Worm (Caenorhabditis elegans): Measurements from ENCODE around the gene F09C8.1.

- no peak for TF ChIP-seq elt-2 (tag; optimal IDR thresholded peaks at IDR 0.05)
- no peak for TF ChIP-seq mdl-1 (tag; optimal IDR thresholded peaks at IDR 0.05)
- TF ChIP-seq jun-1 (tag; optimal IDR thresholded peaks at IDR 0.05) = no peak
- no peak for TF ChIP-seq nhr-76 (tag; optimal IDR thresholded peaks at IDR 0.05)
- TF ChIP-seq fos-1 (tag; optimal IDR thresholded peaks at IDR 0.05) = no peak
- TF ChIP-seq nhr-12 (tag; optimal IDR thresholded peaks at IDR 0.05) = no peak
- no peak for TF ChIP-seq nfya-1 (tag; optimal IDR thresholded peaks at IDR 0.05; ENCODE audit: insufficient read depth)
- TF ChIP-seq unc-62 (GFP tag; optimal IDR thresholded peaks at IDR 0.05) = no peak
- no peak for TF ChIP-seq ceh-16 (tag; optimal IDR thresholded peaks at IDR 0.05)
- TF ChIP-seq ceh-82 (tag; optimal IDR thresholded peaks at IDR 0.05) = no peak
Observed at ce11 chrX:16113996-16114395, 49.3 kb downstream of the F09C8.1 start.
